Fruit fly (Drosophila melanogaster) whole organism, embryonic: ENCODE measurements around the gene CG43095.

Experiments
- Atf3 ChIP-seq: fragments of 200-800 bp; sonication (Bioruptor generic); optimal IDR thresholded peaks from 3 replicates; lab custom pipeline; 2016; ENCODE audit warnings: missing biosample characterization, missing genetic modification characterization
- CG10209 ChIP-seq: fragments of 200-800 bp; sonication (Bioruptor generic); optimal IDR thresholded peaks from 3 replicates; lab custom pipeline; 2017; ENCODE audit warnings: missing biosample characterization, mild to moderate bottlenecking, missing genetic modification characterization, missing genetic modification reagents
- CG10321 ChIP-seq: fragments of 200-800 bp; sonication (Bioruptor generic); IDR thresholded peaks from 2 replicates; pipeline ENCODE4 v1.3.6; 2022; ENCODE audit warnings: missing biosample characterization, missing genetic modification characterization
- CG11504 ChIP-seq: fragments of 200-800 bp; sonication (Bioruptor generic); optimal IDR thresholded peaks from 3 replicates; lab custom pipeline; 2019; ENCODE audit warnings: missing biosample characterization, mild to moderate bottlenecking, missing genetic modification characterization, moderate library complexity
- CG12219 ChIP-seq: fragments of 200-800 bp; sonication (Bioruptor generic); optimal IDR thresholded peaks from 3 replicates; lab custom pipeline; 2018; ENCODE audit warnings: missing biosample characterization, mild to moderate bottlenecking, missing genetic modification characterization
- CG14441 ChIP-seq: fragments of 200-800 bp; sonication (Bioruptor generic); IDR thresholded peaks from 2 replicates; pipeline ENCODE4 v1.3.6; 2022; ENCODE audit warnings: missing biosample characterization, missing genetic modification characterization
- CG17385 ChIP-seq: fragments of 200-800 bp; sonication (Bioruptor generic); optimal IDR thresholded peaks from 3 replicates; lab custom pipeline; 2018; ENCODE audit warnings: missing biosample characterization, mild to moderate bottlenecking, missing genetic modification characterization
- CG1792 ChIP-seq: fragments of 200-800 bp; sonication (Bioruptor generic); optimal IDR thresholded peaks from 2 replicates; lab custom pipeline; 2016; ENCODE audit warnings: missing biosample characterization, missing genetic modification characterization
- CG18619 ChIP-seq: fragments of 200-800 bp; sonication (Bioruptor generic); optimal IDR thresholded peaks from 3 replicates; lab custom pipeline; 2017; ENCODE audit warnings: missing biosample characterization, mild to moderate bottlenecking, missing genetic modification characterization
- CG2116 ChIP-seq: fragments of 200-800 bp; sonication (Bioruptor generic); optimal IDR thresholded peaks from 3 replicates; lab custom pipeline; 2018; ENCODE audit warnings: missing biosample characterization, mild to moderate bottlenecking, missing genetic modification characterization
- CG2199 ChIP-seq: fragments of 200-800 bp; sonication (Bioruptor generic); IDR thresholded peaks from 3 replicates; pipeline ENCODE4 v1.3.6; 2022; ENCODE audit warnings: missing biosample characterization, missing genetic modification characterization
- CG2712 ChIP-seq: fragments of 200-800 bp; optimal IDR thresholded peaks from 3 replicates; lab custom pipeline; 2019; ENCODE audit warnings: missing biosample characterization, mild to moderate bottlenecking, missing genetic modification characterization, moderate library complexity
- CG30020 ChIP-seq: fragments of 200-800 bp; optimal IDR thresholded peaks from 2 replicates; lab custom pipeline; 2019; ENCODE audit warnings: missing biosample characterization, mild to moderate bottlenecking, missing genetic modification characterization, moderate library complexity
- CG34224 ChIP-seq: fragments of 200-800 bp; sonication (Bioruptor generic); IDR thresholded peaks from 3 replicates; pipeline ENCODE4 v1.3.6; 2022; ENCODE audit warnings: missing biosample characterization, missing genetic modification characterization; ENCODE audit not compliant: partially characterized antibody
- CG6272 ChIP-seq: fragments of 200-800 bp; sonication (Bioruptor generic); IDR thresholded peaks from 2 replicates; pipeline ENCODE4 v1.3.6; 2022; ENCODE audit warnings: missing biosample characterization, missing genetic modification characterization
- CG6654 ChIP-seq: fragments of 200-800 bp; sonication (Bioruptor generic); optimal IDR thresholded peaks from 2 replicates; lab custom pipeline; 2017; ENCODE audit warnings: missing biosample characterization, mild to moderate bottlenecking, missing genetic modification characterization
- CG6854 ChIP-seq: fragments of 200-800 bp; sonication (Bioruptor generic); optimal IDR thresholded peaks from 3 replicates; lab custom pipeline; 2017; ENCODE audit warnings: missing biosample characterization, mild to moderate bottlenecking, missing genetic modification characterization
- CG9727 ChIP-seq: fragments of 200-800 bp; sonication (Bioruptor generic); optimal IDR thresholded peaks from 3 replicates; lab custom pipeline; 2017; ENCODE audit warnings: missing biosample characterization, mild to moderate bottlenecking, missing genetic modification characterization
- Dbx ChIP-seq: fragments of 200-800 bp; sonication (Bioruptor generic); IDR thresholded peaks from 3 replicates; pipeline ENCODE4 v1.3.6; 2022; ENCODE audit warnings: missing biosample characterization, missing genetic modification characterization
- H2.0 ChIP-seq: fragments of 200-800 bp; sonication (Bioruptor generic); IDR thresholded peaks from 2 replicates; pipeline ENCODE4 v1.3.6; 2022; ENCODE audit warnings: missing biosample characterization, missing genetic modification characterization
- Hey ChIP-seq: fragments of 200-800 bp; sonication (Bioruptor generic); optimal IDR thresholded peaks from 3 replicates; lab custom pipeline; 2018; ENCODE audit warnings: missing biosample characterization, mild to moderate bottlenecking, missing genetic modification characterization
- Hmx ChIP-seq: fragments of 200-800 bp; sonication (Bioruptor generic); optimal IDR thresholded peaks from 2 replicates; lab custom pipeline; 2016; ENCODE audit warnings: missing biosample characterization, missing genetic modification characterization
- Lim3 ChIP-seq: fragments of 200-800 bp; sonication (Bioruptor generic); IDR thresholded peaks from 2 replicates; pipeline ENCODE4 v1.3.6; 2022; ENCODE audit warnings: missing biosample characterization, missing genetic modification characterization
- Mes4 ChIP-seq: fragments of 200-800 bp; sonication (Bioruptor generic); optimal IDR thresholded peaks from 2 replicates; lab custom pipeline; 2016; ENCODE audit warnings: missing biosample characterization, missing genetic modification characterization
- NK7.1 ChIP-seq: fragments of 200-800 bp; sonication (Bioruptor generic); optimal IDR thresholded peaks from 3 replicates; lab custom pipeline; 2016; ENCODE audit warnings: missing biosample characterization, missing genetic modification characterization
- Optix ChIP-seq: fragments of 200-800 bp; sonication (Bioruptor generic); IDR thresholded peaks from 3 replicates; pipeline ENCODE4 v1.3.6; 2022; ENCODE audit warnings: missing biosample characterization, missing genetic modification characterization
- Pdp1 ChIP-seq, 2 experiments: fragments of 200-800 bp; sonication (Bioruptor generic); optimal IDR thresholded peaks; 3 replicates each; lab custom pipeline; 2016; ENCODE audit warnings: missing biosample characterization in 2 of 2, missing genetic modification characterization in 2 of 2, mild to moderate bottlenecking in 1 of 2, moderate library complexity in 1 of 2
- Ravus ChIP-seq: fragments of 200-800 bp; sonication (Bioruptor generic); IDR thresholded peaks from 2 replicates; pipeline ENCODE4 v1.3.6; 2022; ENCODE audit warnings: missing biosample characterization, missing genetic modification characterization
- YL-1 ChIP-seq: fragments of 200-800 bp; sonication (Bioruptor generic); optimal IDR thresholded peaks from 3 replicates; lab custom pipeline; 2017; ENCODE audit warnings: missing biosample characterization, mild to moderate bottlenecking, missing genetic modification characterization
- amos ChIP-seq: fragments of 200-800 bp; sonication (Bioruptor generic); IDR thresholded peaks from 2 replicates; pipeline ENCODE4 v1.3.6; 2022; ENCODE audit warnings: missing biosample characterization, missing genetic modification characterization; ENCODE audit not compliant: partially characterized antibody
- ase ChIP-seq: fragments of 200-800 bp; sonication (Bioruptor generic); IDR thresholded peaks from 3 replicates; pipeline ENCODE4 v1.3.6; 2022; ENCODE audit warnings: missing biosample characterization, missing genetic modification characterization
- danr ChIP-seq: fragments of 200-800 bp; sonication (Bioruptor generic); IDR thresholded peaks from 2 replicates; pipeline ENCODE4 v1.3.6; 2022; ENCODE audit warnings: missing biosample characterization, missing genetic modification characterization
- dmrt11E ChIP-seq: fragments of 200-800 bp; sonication (Bioruptor generic); optimal IDR thresholded peaks from 3 replicates; lab custom pipeline; 2018; ENCODE audit warnings: missing biosample characterization, mild to moderate bottlenecking, missing genetic modification characterization, moderate library complexity
- fd102C ChIP-seq: fragments of 200-800 bp; sonication (Bioruptor generic); optimal IDR thresholded peaks from 2 replicates; lab custom pipeline; 2018; ENCODE audit warnings: missing biosample characterization, mild to moderate bottlenecking, missing genetic modification characterization, moderate library complexity
- fru ChIP-seq: fragments of >200 bp; optimal IDR thresholded peaks from 2 replicates; lab custom pipeline; 2017
- ftz-f1 ChIP-seq: fragments of 200-800 bp; sonication (Bioruptor generic); optimal IDR thresholded peaks from 2 replicates; lab custom pipeline; 2016; ENCODE audit warnings: missing biosample characterization, missing genetic modification characterization
- gce ChIP-seq: fragments of 200-800 bp; sonication (Bioruptor generic); IDR thresholded peaks from 3 replicates; pipeline ENCODE4 v1.3.6; 2022; ENCODE audit warnings: missing biosample characterization, missing genetic modification characterization
- gsb ChIP-seq: fragments of 200-800 bp; sonication (Bioruptor generic); IDR thresholded peaks from 2 replicates; pipeline ENCODE4 v1.3.6; 2022; ENCODE audit warnings: missing biosample characterization, missing genetic modification characterization
- hb ChIP-seq: fragments of 200-800 bp; sonication (Bioruptor generic); IDR thresholded peaks from 3 replicates; pipeline ENCODE4 v1.3.6; 2022; ENCODE audit warnings: missing biosample characterization, missing genetic modification characterization; ENCODE audit not compliant: partially characterized antibody
- kah ChIP-seq: fragments of 200-800 bp; sonication (Bioruptor generic); optimal IDR thresholded peaks from 2 replicates; lab custom pipeline; 2018; ENCODE audit warnings: missing biosample characterization, mild to moderate bottlenecking, missing genetic modification characterization
- mld ChIP-seq: fragments of 200-800 bp; sonication (Bioruptor generic); IDR thresholded peaks from 3 replicates; pipeline ENCODE4 v1.3.6; 2022; ENCODE audit warnings: missing biosample characterization, missing genetic modification characterization; ENCODE audit not compliant: partially characterized antibody
- phol ChIP-seq: fragments of 200-800 bp; sonication (Bioruptor generic); optimal IDR thresholded peaks from 3 replicates; lab custom pipeline; 2018; ENCODE audit warnings: missing biosample characterization, mild to moderate bottlenecking, missing genetic modification characterization, moderate library complexity
- row ChIP-seq: fragments of 200-800 bp; sonication (Bioruptor generic); IDR thresholded peaks from 3 replicates; pipeline ENCODE4 v1.3.6; 2022; ENCODE audit warnings: missing biosample characterization, missing genetic modification characterization
- sens-2 ChIP-seq: fragments of 200-800 bp; sonication (Bioruptor generic); IDR thresholded peaks from 2 replicates; pipeline ENCODE4 v1.3.6; 2022; ENCODE audit warnings: missing biosample characterization, missing genetic modification characterization
- sim ChIP-seq: fragments of 200-800 bp; sonication (Bioruptor generic); IDR thresholded peaks from 2 replicates; pipeline ENCODE4 v1.3.6; 2022; ENCODE audit warnings: missing biosample characterization, missing genetic modification characterization
- wek ChIP-seq: fragments of 200-800 bp; sonication (Bioruptor generic); optimal IDR thresholded peaks from 3 replicates; lab custom pipeline; 2018; ENCODE audit warnings: missing biosample characterization, mild to moderate bottlenecking, missing genetic modification characterization, moderate library complexity
- z ChIP-seq: fragments of 200-800 bp; sonication (Bioruptor generic); IDR thresholded peaks from 3 replicates; pipeline ENCODE4 v1.3.6; 2022; ENCODE audit warnings: missing biosample characterization, missing genetic modification characterization
- zfh1 ChIP-seq: fragments of 200-800 bp; sonication (Bioruptor generic); IDR thresholded peaks from 3 replicates; pipeline ENCODE4 v1.3.6; 2022; ENCODE audit warnings: missing biosample characterization, missing genetic modification characterization

CG43095 gene

DNA sequence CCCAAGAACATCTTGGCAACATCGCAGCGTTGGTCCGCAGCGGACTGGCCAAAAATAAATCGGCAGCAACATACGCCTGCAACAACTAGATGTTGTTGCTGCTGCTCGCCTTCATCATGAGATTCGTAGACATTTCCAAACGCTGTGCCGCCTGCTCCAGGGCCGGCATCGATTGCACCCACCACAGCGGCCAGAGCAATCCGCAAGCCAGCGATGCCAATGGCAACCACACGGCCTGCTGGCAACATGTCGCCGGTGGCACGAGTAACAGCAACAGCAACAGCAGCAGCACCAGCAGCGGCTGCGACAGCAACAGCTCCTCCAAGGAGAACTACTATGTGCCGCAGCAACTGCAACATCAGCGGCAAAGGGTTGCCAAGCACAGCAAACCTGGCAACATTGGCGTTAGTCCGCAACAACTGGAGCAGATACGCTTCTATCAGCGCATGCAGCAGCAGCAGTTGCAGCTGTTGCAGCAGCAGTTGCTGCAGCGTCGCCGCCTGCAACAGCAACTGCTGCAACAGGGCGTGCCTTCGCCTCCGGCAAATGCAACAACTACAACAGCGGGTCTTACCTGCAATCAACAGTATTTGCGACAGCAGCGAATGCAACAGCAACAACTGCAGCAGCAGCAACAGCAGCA lies 13.2 kb upstream of the CG43095 start:
- TF ChIP-seq row (GFP tag; lab: Robert Waterston, UW) (no peak), hb (GFP tag; lab: Robert Waterston, UW) (peak; percentile 56; the same call in 1 of the 3 replicates), CG11504 (tag; lab: Kevin White, UChicago) (peak; percentile 93), z (GFP tag; lab: Robert Waterston, UW) (0 out of 3 replicates have a peak, but pooled peaks have one; percentile 15), Dbx (GFP tag; lab: Robert Waterston, UW) (0 out of 3 replicates have a peak, but pooled peaks have one; percentile 16), CG2199 (GFP tag; lab: Robert Waterston, UW) (0 out of 3 replicates have a peak, but pooled peaks have one; percentile 17), CG6272 (GFP tag; lab: Robert Waterston, UW) (0 out of 2 replicates have a peak, but pooled peaks have one; percentile 5), CG14441 (GFP tag; lab: Robert Waterston, UW) (no peak), mld (GFP tag; lab: Robert Waterston, UW) (0 out of 3 replicates have a peak, but pooled peaks have one; percentile 14)

- no peak for TF ChIP-seq H2.0
- TF ChIP-seq CG18619 (GFP tag; lab: Kevin White, UChicago) = no peak
- 0 out of 3 replicates have a peak, but pooled peaks have one; percentile 22 for TF ChIP-seq gce
- peak; percentile 53 for TF ChIP-seq ftz-f1 (GFP tag; lab: Kevin White, UChicago)
- no peak for TF ChIP-seq dmrt11E
- no peak for TF ChIP-seq Hmx (GFP tag; lab: Kevin White, UChicago)
- TF ChIP-seq NK7.1 (GFP tag; lab: Kevin White, UChicago) = no peak
- no peak for TF ChIP-seq CG6654 (GFP tag; lab: Kevin White, UChicago)
- peak; percentile 17 for TF ChIP-seq kah (GFP tag; lab: Kevin White, UChicago)
- no peak for TF ChIP-seq fru
- no peak for TF ChIP-seq phol (tag; lab: Kevin White, UChicago)
- TF ChIP-seq danr = no peak
- TF ChIP-seq CG6854 (GFP tag; lab: Kevin White, UChicago) = no peak
- no peak for TF ChIP-seq CG9727 (GFP tag; lab: Kevin White, UChicago)
- 0 out of 3 replicates have a peak, but pooled peaks have one; percentile 9 for TF ChIP-seq CG34224 (GFP tag; lab: Robert Waterston, UW)
- no peak for TF ChIP-seq YL-1 (GFP tag; lab: Kevin White, UChicago)
- TF ChIP-seq CG10209 (GFP tag; lab: Kevin White, UChicago) = no peak
- peak; percentile 28 for TF ChIP-seq CG12219
- TF ChIP-seq Optix (GFP tag; lab: Robert Waterston, UW) = no peak; the same call in 2 of the 3 replicates
- TF ChIP-seq CG17385 (GFP tag; lab: Kevin White, UChicago) = peak; percentile 29
- no peak for TF ChIP-seq CG1792 (GFP tag; lab: Kevin White, UChicago)
- TF ChIP-seq Pdp1 (GFP tag; optimal IDR thresholded peaks at IDR 0.05; lab: Kevin White, UChicago) = peak in 1 of 2 experiments; percentile 93
- TF ChIP-seq Hey = no peak
- TF ChIP-seq CG10321 (GFP tag; lab: Robert Waterston, UW) = no peak
- no peak for TF ChIP-seq CG30020 (tag; lab: Kevin White, UChicago)
- no peak for TF ChIP-seq Atf3
- no peak for TF ChIP-seq sim (GFP tag; lab: Robert Waterston, UW)
- no peak for TF ChIP-seq CG2116
- TF ChIP-seq fd102C = no peak
- TF ChIP-seq gsb (GFP tag; lab: Robert Waterston, UW) = peak; percentile 48; the same call in 1 of the 2 replicates
- TF ChIP-seq CG2712 = peak; percentile 0
- no peak for TF ChIP-seq sens-2 (GFP tag; lab: Robert Waterston, UW)
- no peak for TF ChIP-seq Ravus
- no peak for TF ChIP-seq Mes4 (GFP tag; lab: Kevin White, UChicago)
- TF ChIP-seq zfh1 (GFP tag; lab: Robert Waterston, UW) = no peak
- no peak for TF ChIP-seq ase (GFP tag; lab: Robert Waterston, UW)
- no peak for TF ChIP-seq wek (GFP tag; lab: Kevin White, UChicago)
- no peak for TF ChIP-seq Lim3
- TF ChIP-seq amos (GFP tag; lab: Robert Waterston, UW) = no peak; the same call in 1 of the 2 replicates
Observed at dm6 chr3R:22781412-22781811, 9.8 kb upstream of the CG43095 start.
